Fruit fly (Drosophila melanogaster) whole organism, embryonic: ENCODE measurements around the gene Apoltp.

Experiments
- CG1024 ChIP-seq: fragments of 200-800 bp; sonication (Bioruptor generic); IDR thresholded peaks from 2 replicates; pipeline ENCODE4 v1.3.6; 2022; ENCODE audit warnings: missing biosample characterization, missing genetic modification characterization
- CG10274 ChIP-seq: fragments of 200-800 bp; sonication (Bioruptor generic); optimal IDR thresholded peaks from 3 replicates; lab custom pipeline; 2017; ENCODE audit warnings: missing biosample characterization, mild to moderate bottlenecking, missing genetic modification characterization
- CG10543 ChIP-seq: fragments of 200-800 bp; sonication (Bioruptor generic); optimal IDR thresholded peaks from 3 replicates; lab custom pipeline; 2017; ENCODE audit warnings: missing biosample characterization, mild to moderate bottlenecking, missing genetic modification characterization, moderate library complexity
- CG11695 ChIP-seq: fragments of 200-800 bp; sonication (Bioruptor generic); IDR thresholded peaks from 3 replicates; pipeline ENCODE4 v1.3.6; 2022; ENCODE audit warnings: missing biosample characterization, missing genetic modification characterization
- CG12071 ChIP-seq: fragments of 200-800 bp; sonication (Bioruptor generic); optimal IDR thresholded peaks from 3 replicates; lab custom pipeline; 2018; ENCODE audit warnings: missing biosample characterization, mild to moderate bottlenecking, missing genetic modification characterization
- CG15073 ChIP-seq: fragments of 200-800 bp; sonication (Bioruptor generic); optimal IDR thresholded peaks from 2 replicates; lab custom pipeline; 2016; ENCODE audit warnings: missing biosample characterization, missing genetic modification characterization
- CG15479 ChIP-seq: fragments of 200-800 bp; sonication (Bioruptor generic); optimal IDR thresholded peaks from 3 replicates; lab custom pipeline; 2019; ENCODE audit warnings: missing biosample characterization, mild to moderate bottlenecking, missing genetic modification characterization, moderate library complexity
- CG16863 ChIP-seq: fragments of 200-800 bp; sonication (Bioruptor generic); optimal IDR thresholded peaks from 3 replicates; lab custom pipeline; 2016; ENCODE audit warnings: missing biosample characterization, missing genetic modification characterization
- CG17385 ChIP-seq: fragments of 200-800 bp; sonication (Bioruptor generic); optimal IDR thresholded peaks from 3 replicates; lab custom pipeline; 2018; ENCODE audit warnings: missing biosample characterization, mild to moderate bottlenecking, missing genetic modification characterization
- CG30403 ChIP-seq: fragments of 200-800 bp; sonication (Bioruptor generic); optimal IDR thresholded peaks from 3 replicates; lab custom pipeline; 2016; ENCODE audit warnings: missing biosample characterization, missing genetic modification characterization
- CG32772 ChIP-seq: fragments of 200-800 bp; sonication (Bioruptor generic); IDR thresholded peaks from 2 replicates; pipeline ENCODE4 v1.3.6; 2022; ENCODE audit warnings: missing biosample characterization, missing genetic modification characterization
- CG34376 ChIP-seq: fragments of 200-800 bp; sonication (Bioruptor generic); optimal IDR thresholded peaks from 2 replicates; lab custom pipeline; 2018; ENCODE audit warnings: missing biosample characterization, mild to moderate bottlenecking, missing genetic modification characterization
- CG3995 ChIP-seq: fragments of 200-800 bp; sonication (Bioruptor generic); optimal IDR thresholded peaks from 3 replicates; lab custom pipeline; 2016; ENCODE audit warnings: missing biosample characterization, missing genetic modification characterization
- CG6175 ChIP-seq: fragments of 200-800 bp; sonication (Bioruptor generic); IDR thresholded peaks from 3 replicates; pipeline ENCODE4 v1.3.6; 2022; ENCODE audit warnings: missing biosample characterization, missing genetic modification characterization
- CG9727 ChIP-seq: fragments of 200-800 bp; sonication (Bioruptor generic); optimal IDR thresholded peaks from 3 replicates; lab custom pipeline; 2017; ENCODE audit warnings: missing biosample characterization, mild to moderate bottlenecking, missing genetic modification characterization
- CG9817 ChIP-seq: fragments of 200-800 bp; sonication (Bioruptor generic); optimal IDR thresholded peaks from 2 replicates; lab custom pipeline; 2018; ENCODE audit warnings: missing biosample characterization, mild to moderate bottlenecking, missing genetic modification characterization, moderate library complexity
- CG9932 ChIP-seq: fragments of 200-800 bp; sonication (Bioruptor generic); IDR thresholded peaks from 2 replicates; pipeline ENCODE4 v1.3.6; 2022; ENCODE audit warnings: missing biosample characterization, missing genetic modification characterization
- Camta ChIP-seq: fragments of 200-800 bp; sonication (Bioruptor generic); optimal IDR thresholded peaks from 2 replicates; lab custom pipeline; 2016; ENCODE audit warnings: missing biosample characterization, missing genetic modification characterization
- CkIIα-i1 ChIP-seq: fragments of 200-800 bp; sonication (Bioruptor generic); IDR thresholded peaks from 2 replicates; pipeline ENCODE4 v1.3.6; 2022; ENCODE audit warnings: missing biosample characterization, missing genetic modification characterization
- D19A ChIP-seq: fragments of 200-800 bp; optimal IDR thresholded peaks from 3 replicates; lab custom pipeline; 2019; ENCODE audit warnings: missing biosample characterization, mild to moderate bottlenecking, missing genetic modification characterization, moderate library complexity
- Dp ChIP-seq: fragments of 200-800 bp; sonication (Bioruptor generic); optimal IDR thresholded peaks from 2 replicates; lab custom pipeline; 2018; ENCODE audit warnings: missing biosample characterization, mild to moderate bottlenecking, missing genetic modification characterization, moderate library complexity
- E2f2 ChIP-seq: fragments of 200-800 bp; sonication (Bioruptor generic); IDR thresholded peaks from 2 replicates; pipeline ENCODE4 v1.3.6; 2022; ENCODE audit warnings: missing biosample characterization, missing genetic modification characterization
- Gsc ChIP-seq: fragments of 200-800 bp; sonication (Bioruptor generic); IDR thresholded peaks from 2 replicates; pipeline ENCODE4 v1.3.6; 2022; ENCODE audit warnings: missing biosample characterization, missing genetic modification characterization
- Hsf ChIP-seq: fragments of 200-800 bp; sonication (Bioruptor generic); optimal IDR thresholded peaks from 3 replicates; lab custom pipeline; 2016; ENCODE audit warnings: missing biosample characterization, missing genetic modification characterization
- MBD-R2 ChIP-seq: fragments of 200-800 bp; sonication (Bioruptor generic); IDR thresholded peaks from 2 replicates; pipeline ENCODE4 v1.3.6; 2022; ENCODE audit warnings: missing biosample characterization, missing genetic modification characterization
- Mes4 ChIP-seq: fragments of 200-800 bp; sonication (Bioruptor generic); optimal IDR thresholded peaks from 2 replicates; lab custom pipeline; 2016; ENCODE audit warnings: missing biosample characterization, missing genetic modification characterization
- Opbp ChIP-seq: fragments of 200-800 bp; sonication (Bioruptor generic); IDR thresholded peaks from 3 replicates; pipeline ENCODE4 v1.3.6; 2022; ENCODE audit warnings: missing biosample characterization, missing genetic modification characterization; ENCODE audit not compliant: partially characterized antibody
- Pdp1 ChIP-seq, 2 experiments: fragments of 200-800 bp; sonication (Bioruptor generic); optimal IDR thresholded peaks; 3 replicates each; lab custom pipeline; 2016; ENCODE audit warnings: missing biosample characterization in 2 of 2, missing genetic modification characterization in 2 of 2, mild to moderate bottlenecking in 1 of 2, moderate library complexity in 1 of 2
- Rx ChIP-seq: fragments of 200-800 bp; sonication (Bioruptor generic); IDR thresholded peaks from 2 replicates; pipeline ENCODE4 v1.3.6; 2022; ENCODE audit warnings: missing biosample characterization, missing genetic modification characterization
- Six4 ChIP-seq: fragments of 200-800 bp; sonication (Bioruptor generic); optimal IDR thresholded peaks from 2 replicates; lab custom pipeline; 2016; ENCODE audit warnings: missing biosample characterization, missing genetic modification characterization
- Stat92E ChIP-seq, 3 experiments: fragments of >200 bp in 2 of 3; fragments of 200-800 bp in 1 of 3; sonication (Bioruptor generic) in 1 of 3; optimal IDR thresholded peaks; 2 replicates each; lab custom pipeline; 2017 to 2019; ENCODE audit warnings: missing biosample characterization in 3 of 3, missing genetic modification characterization in 3 of 3, mild to moderate bottlenecking in 1 of 3, moderate library complexity in 1 of 3
- TFAM ChIP-seq: fragments of 200-800 bp; sonication (Bioruptor generic); optimal IDR thresholded peaks from 2 replicates; lab custom pipeline; 2017; ENCODE audit warnings: missing biosample characterization, missing genetic modification characterization, inconsistent platforms
- Xbp1 ChIP-seq: fragments of 200-800 bp; sonication (Bioruptor generic); optimal IDR thresholded peaks from 3 replicates; lab custom pipeline; 2016; ENCODE audit warnings: missing biosample characterization, mild to moderate bottlenecking, missing genetic modification characterization
- Xrp1 ChIP-seq: fragments of 200-800 bp; sonication (Bioruptor generic); IDR thresholded peaks from 2 replicates; pipeline ENCODE4 v1.3.6; 2022; ENCODE audit warnings: missing biosample characterization, missing genetic modification characterization
- ac ChIP-seq: fragments of 200-800 bp; sonication (Bioruptor generic); optimal IDR thresholded peaks from 3 replicates; lab custom pipeline; 2017; ENCODE audit warnings: missing biosample characterization, mild to moderate bottlenecking, missing genetic modification characterization
- aop ChIP-seq: fragments of 200-800 bp; sonication (Bioruptor generic); IDR thresholded peaks from 2 replicates; pipeline ENCODE4 v1.3.6; 2022; ENCODE audit warnings: missing biosample characterization, missing genetic modification characterization
- chn ChIP-seq: fragments of 200-800 bp; sonication (Bioruptor generic); optimal IDR thresholded peaks from 2 replicates; lab custom pipeline; 2016; ENCODE audit warnings: missing biosample characterization, missing genetic modification characterization
- dysf ChIP-seq: fragments of 200-800 bp; sonication (Bioruptor generic); IDR thresholded peaks from 3 replicates; pipeline ENCODE4 v1.3.6; 2022; ENCODE audit warnings: missing biosample characterization, missing genetic modification characterization
- esg ChIP-seq: fragments of 200-800 bp; sonication (Bioruptor generic); conservative IDR thresholded peaks from 2 replicates; pipeline ENCODE4 v1.3.6; 2022; ENCODE audit warnings: missing biosample characterization, missing genetic modification characterization
- fd102C ChIP-seq: fragments of 200-800 bp; sonication (Bioruptor generic); optimal IDR thresholded peaks from 2 replicates; lab custom pipeline; 2018; ENCODE audit warnings: missing biosample characterization, mild to moderate bottlenecking, missing genetic modification characterization, moderate library complexity
- gem ChIP-seq: fragments of 200-800 bp; sonication (Bioruptor generic); optimal IDR thresholded peaks from 2 replicates; lab custom pipeline; 2019; ENCODE audit warnings: missing biosample characterization, mild to moderate bottlenecking, missing genetic modification characterization, moderate library complexity
- h ChIP-seq: fragments of >200 bp; optimal IDR thresholded peaks from 2 replicates; lab custom pipeline; 2017
- hth ChIP-seq: fragments of >200 bp; optimal IDR thresholded peaks from 2 replicates; lab custom pipeline; 2017; ENCODE audit warnings: inconsistent platforms
- jing ChIP-seq: fragments of 200-800 bp; sonication (Bioruptor generic); optimal IDR thresholded peaks from 2 replicates; lab custom pipeline; 2018; ENCODE audit warnings: missing biosample characterization, mild to moderate bottlenecking, missing genetic modification characterization
- nau ChIP-seq: fragments of 200-800 bp; sonication (Bioruptor generic); optimal IDR thresholded peaks from 3 replicates; lab custom pipeline; 2017; ENCODE audit warnings: missing biosample characterization, mild to moderate bottlenecking, missing genetic modification characterization, missing genetic modification reagents
- peb ChIP-seq: fragments of 200-800 bp; sonication (Bioruptor generic); IDR thresholded peaks from 2 replicates; pipeline ENCODE4 v1.3.6; 2022; ENCODE audit warnings: missing biosample characterization, missing genetic modification characterization
- rib ChIP-seq: fragments of 200-800 bp; sonication (Bioruptor generic); IDR thresholded peaks from 2 replicates; pipeline ENCODE4 v1.3.6; 2022; ENCODE audit warnings: missing biosample characterization, missing genetic modification characterization
- sens ChIP-seq: fragments of 200-800 bp; sonication (Bioruptor generic); peaks from one replicate; lab custom pipeline; 2016; ENCODE audit warnings: missing biosample characterization, missing genetic modification characterization
- ssp ChIP-seq: fragments of 200-800 bp; sonication (Bioruptor generic); IDR thresholded peaks from 2 replicates; pipeline ENCODE4 v1.3.6; 2022; ENCODE audit warnings: missing biosample characterization, missing genetic modification characterization
- tll ChIP-seq, 2 experiments: fragments of 200-800 bp in 1 of 2; fragments of >200 bp in 1 of 2; sonication (Bioruptor generic) in 1 of 2; optimal IDR thresholded peaks; 2 replicates each; lab custom pipeline; 2017 to 2019; ENCODE audit warnings: missing biosample characterization in 2 of 2, missing genetic modification characterization in 2 of 2, mild to moderate bottlenecking in 1 of 2, moderate library complexity in 1 of 2
- tna ChIP-seq: fragments of 200-800 bp; sonication (Bioruptor generic); IDR thresholded peaks from 2 replicates; pipeline ENCODE4 v1.3.6; 2022; ENCODE audit warnings: missing biosample characterization, missing genetic modification characterization; ENCODE audit not compliant: partially characterized antibody

Gene Apoltp

DNA sequence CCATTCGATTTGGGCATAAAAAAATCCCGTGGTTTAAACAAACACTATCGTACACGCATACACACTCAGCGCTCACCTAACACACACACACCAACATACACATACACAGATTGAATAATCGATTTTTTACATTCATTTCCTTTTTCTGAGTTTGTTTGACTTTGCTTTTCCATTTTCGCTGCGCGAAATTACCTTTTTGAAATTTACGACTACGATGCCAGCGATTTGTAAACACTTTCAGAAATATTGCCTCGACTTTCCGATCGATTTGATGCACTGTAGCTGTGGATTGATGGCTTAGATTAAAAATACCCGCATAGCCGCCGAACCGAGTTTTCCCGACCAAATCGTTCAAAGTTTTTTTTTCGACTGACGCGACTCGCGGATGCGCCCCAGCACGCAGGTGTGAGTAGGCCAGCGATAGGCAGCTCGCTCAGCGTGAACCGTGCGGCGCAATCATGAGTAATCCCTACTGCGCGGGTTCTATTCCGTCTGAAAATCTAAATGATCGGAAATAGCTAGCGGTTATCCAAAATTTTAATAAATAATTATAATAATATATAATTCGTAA lies 65.0 kb downstream of the Apoltp start, which contains the start of gene Pka-C1 (continued):
- TF ChIP-seq Xbp1 (no peak), TFAM (GFP tag; lab: Kevin White, UChicago) (no peak), CG9727 (GFP tag; lab: Kevin White, UChicago) (peak; percentile 24), CG34376 (GFP tag; lab: Kevin White, UChicago) (peak; percentile 39), CG11695 (no peak), CG9932 (peak; percentile 58; the same call in 1 of the 2 replicates), nau (GFP tag; lab: Kevin White, UChicago) (no peak), E2f2 (GFP tag; lab: Robert Waterston, UW) (no peak; the same call in 1 of the 2 replicates), CG9817 (tag; lab: Kevin White, UChicago) (peak; percentile 46), Gsc (no peak), h (lab: Kevin White, UChicago) (no peak), dysf (GFP tag; lab: Robert Waterston, UW) (0 out of 3 replicates have a peak, but pooled peaks have one; percentile 49), CkIIα-i1 (no peak), fd102C (GFP tag; lab: Kevin White, UChicago) (no peak), CG16863 (GFP tag; lab: Kevin White, UChicago) (no peak), aop (GFP tag; lab: Robert Waterston, UW) (0 out of 2 replicates have a peak, but pooled peaks have one; percentile 41), Camta (no peak), CG17385 (GFP tag; lab: Kevin White, UChicago) (peak; percentile 25), jing (GFP tag; lab: Kevin White, UChicago) (no peak), gem (tag; lab: Kevin White, UChicago) (peak; percentile 25), Pdp1 (GFP tag; optimal IDR thresholded peaks at IDR 0.05; lab: Kevin White, UChicago) (peak; percentile 11 to 88), Six4 (GFP tag; lab: Kevin White, UChicago) (no peak), CG1024 (GFP tag; lab: Robert Waterston, UW) (peak; percentile 37; the same call in 1 of the 2 replicates), chn (GFP tag; lab: Kevin White, UChicago) (no peak), hth (lab: Kevin White, UChicago) (no peak), Dp (GFP tag; lab: Kevin White, UChicago) (peak; percentile 55), CG12071 (peak; percentile 37), CG30403 (no peak), esg (GFP tag; lab: Robert Waterston, UW) (no peak), CG6175 (GFP tag; lab: Robert Waterston, UW) (peak; percentile 54; the same call in 1 of the 3 replicates), tll (GFP tag; optimal IDR thresholded peaks at IDR 0.05; lab: Kevin White, UChicago) (no peak), MBD-R2 (GFP tag; lab: Robert Waterston, UW) (no peak), sens (GFP tag; lab: Kevin White, UChicago) (peak; percentile 75), ssp (GFP tag; lab: Robert Waterston, UW) (peak; percentile 48), ac (GFP tag; lab: Kevin White, UChicago) (no peak), CG3995 (GFP tag; lab: Kevin White, UChicago) (no peak), CG10274 (GFP tag; lab: Kevin White, UChicago) (peak; percentile 24), tna (peak; percentile 19; the same call in 1 of the 2 replicates), CG15073 (GFP tag; lab: Kevin White, UChicago) (no peak), CG15479 (GFP tag; lab: Kevin White, UChicago) (no peak), CG32772 (GFP tag; lab: Robert Waterston, UW) (peak; percentile 90), D19A (peak; percentile 19), Mes4 (GFP tag; lab: Kevin White, UChicago) (no peak), CG10543 (GFP tag; lab: Kevin White, UChicago) (peak; percentile 54), rib (no peak), Rx (peak; percentile 17; the same call in 1 of the 2 replicates), Hsf (no peak), Opbp (GFP tag; lab: Robert Waterston, UW) (peak; percentile 72), Stat92E (GFP tag; optimal IDR thresholded peaks at IDR 0.05; lab: Kevin White, UChicago) (no peak), Xrp1 (no peak; the same call in 1 of the 2 replicates), peb (GFP tag; lab: Robert Waterston, UW) (no peak)
